Worm (Caenorhabditis elegans) whole organism, mixed stage, embryonic: Measurements from ENCODE around the gene irg-5.

Source experiments
- M03D4.4 ChIP-seq: sonication (generic microtip); optimal IDR thresholded peaks from 2 replicates; lab custom pipeline; 2017; ENCODE audit warnings: mild to moderate bottlenecking, missing genetic modification characterization, missing compliant biosample characterization
- bed-3 ChIP-seq: fragments of 200-800 bp; sonication (Bioruptor generic); optimal IDR thresholded peaks from 3 replicates; lab custom pipeline; 2018; ENCODE audit warnings: mild to moderate bottlenecking, missing genetic modification characterization, moderate library complexity, missing compliant biosample characterization
- ceh-39 ChIP-seq: fragments of 150-350 bp; optimal IDR thresholded peaks from 2 replicates; lab custom pipeline; 2014; ENCODE audit warnings: missing biosample characterization, missing genetic modification characterization
- ceh-43 ChIP-seq: fragments of 200-800 bp; sonication (Bioruptor generic); optimal IDR thresholded peaks from 2 replicates; lab custom pipeline; 2018; ENCODE audit warnings: mild to moderate bottlenecking, missing genetic modification characterization, moderate library complexity, missing compliant biosample characterization
- ceh-83 ChIP-seq: fragments of 200-800 bp; sonication (Bioruptor generic); optimal IDR thresholded peaks from 2 replicates; lab custom pipeline; 2018; ENCODE audit warnings: mild to moderate bottlenecking, missing genetic modification characterization, missing compliant biosample characterization
- ces-1 ChIP-seq: fragments of 150-350 bp; optimal IDR thresholded peaks from 2 replicates; lab custom pipeline; 2014; ENCODE audit warnings: missing biosample characterization, missing genetic modification reagents, missing genetic modification characterization
- drap-1 ChIP-seq: fragments of 200-800 bp; sonication (Bioruptor generic); optimal IDR thresholded peaks from 3 replicates; lab custom pipeline; 2018; ENCODE audit warnings: mild to moderate bottlenecking, missing genetic modification characterization, missing compliant biosample characterization
- elt-1 ChIP-seq: sonication (generic microtip); optimal IDR thresholded peaks from 2 replicates; lab custom pipeline; 2017; ENCODE audit warnings: missing genetic modification characterization, mild to moderate bottlenecking, missing compliant biosample characterization, antibody characterized with exemption, moderate library complexity, borderline replicate concordance; ENCODE audit not compliant: insufficient read depth
- elt-3 ChIP-seq: fragments of 150-350 bp; optimal IDR thresholded peaks from 2 replicates; lab custom pipeline; 2014; ENCODE audit warnings: missing biosample characterization, missing genetic modification characterization
- flh-1 ChIP-seq: fragments of 200-800 bp; sonication (Bioruptor generic); optimal IDR thresholded peaks from 2 replicates; lab custom pipeline; 2018; ENCODE audit warnings: mild to moderate bottlenecking, missing genetic modification characterization, moderate library complexity, missing compliant biosample characterization
- ham-2 ChIP-seq: fragments of 200-800 bp; sonication (Bioruptor generic); optimal IDR thresholded peaks from 2 replicates; lab custom pipeline; 2018; ENCODE audit warnings: mild to moderate bottlenecking, missing genetic modification characterization, missing compliant biosample characterization
- hlh-1 ChIP-seq: fragments of 150-350 bp; optimal IDR thresholded peaks from 2 replicates; lab custom pipeline; 2014; ENCODE audit warnings: missing biosample characterization, missing genetic modification reagents, missing genetic modification characterization
- lin-13 ChIP-seq: fragments of 150-350 bp; optimal IDR thresholded peaks from 2 replicates; lab custom pipeline; 2014; ENCODE audit warnings: missing biosample characterization, missing genetic modification characterization
- lsy-2 ChIP-seq: fragments of 150-350 bp; optimal IDR thresholded peaks from 2 replicates; lab custom pipeline; 2014; ENCODE audit warnings: missing biosample characterization, missing genetic modification characterization
- mep-1 ChIP-seq: fragments of 150-350 bp; optimal IDR thresholded peaks from 2 replicates; lab custom pipeline; 2017; ENCODE audit warnings: missing biosample characterization, missing genetic modification reagents, missing genetic modification characterization, inconsistent platforms
- mls-2 ChIP-seq: sonication (generic microtip); optimal IDR thresholded peaks from 2 replicates; lab custom pipeline; 2016; ENCODE audit warnings: mild to moderate bottlenecking, missing genetic modification characterization, moderate library complexity, missing compliant biosample characterization
- nhr-12 ChIP-seq: fragments of 150-350 bp; optimal IDR thresholded peaks from 2 replicates; lab custom pipeline; 2014; ENCODE audit warnings: missing biosample characterization, missing genetic modification characterization
- nhr-2 ChIP-seq: fragments of 150-350 bp; optimal IDR thresholded peaks from 2 replicates; lab custom pipeline; 2014; ENCODE audit warnings: missing biosample characterization, missing genetic modification characterization
- nhr-237 ChIP-seq: fragments of 150-350 bp; optimal IDR thresholded peaks from 2 replicates; lab custom pipeline; 2014; ENCODE audit warnings: missing biosample characterization, missing genetic modification characterization
- nhr-28 ChIP-seq: fragments of 150-350 bp; optimal IDR thresholded peaks from 2 replicates; lab custom pipeline; 2014; ENCODE audit warnings: missing biosample characterization, missing genetic modification characterization
- pha-4 ChIP-seq: fragments of 150-350 bp; optimal IDR thresholded peaks from 2 replicates; lab custom pipeline; 2018; ENCODE audit warnings: missing biosample characterization, missing genetic modification reagents, missing genetic modification characterization
- sem-2 ChIP-seq: fragments of 200-800 bp; sonication (Bioruptor generic); optimal IDR thresholded peaks from 2 replicates; lab custom pipeline; 2018; ENCODE audit warnings: mild to moderate bottlenecking, missing genetic modification characterization, missing compliant biosample characterization
- snpc-4 ChIP-seq: fragments of 150-350 bp; optimal IDR thresholded peaks from 2 replicates; lab custom pipeline; 2014; ENCODE audit warnings: missing biosample characterization, missing genetic modification characterization
- tbx-8 ChIP-seq: fragments of 200-800 bp; sonication (Bioruptor generic); optimal IDR thresholded peaks from 2 replicates; lab custom pipeline; 2018; ENCODE audit warnings: mild to moderate bottlenecking, missing genetic modification characterization, moderate library complexity, missing compliant biosample characterization
- unc-120 ChIP-seq: sonication (generic microtip); optimal IDR thresholded peaks from 2 replicates; lab custom pipeline; 2017; ENCODE audit warnings: missing genetic modification characterization, missing compliant biosample characterization; ENCODE audit not compliant: poor library complexity, severe bottlenecking
- unc-39 ChIP-seq: fragments of 150-350 bp; optimal IDR thresholded peaks from 2 replicates; lab custom pipeline; 2014; ENCODE audit warnings: missing biosample characterization, missing genetic modification characterization
- unc-62 ChIP-seq: fragments of 150-350 bp; optimal IDR thresholded peaks from 2 replicates; lab custom pipeline; 2014; ENCODE audit warnings: missing biosample characterization, missing genetic modification reagents, missing genetic modification characterization
- zip-8 ChIP-seq: fragments of 150-350 bp; optimal IDR thresholded peaks from 2 replicates; lab custom pipeline; 2014; ENCODE audit warnings: missing biosample characterization, missing genetic modification characterization
- ztf-11 ChIP-seq: fragments of 150-350 bp; optimal IDR thresholded peaks from 2 replicates; lab custom pipeline; 2014; ENCODE audit warnings: missing biosample characterization, missing genetic modification characterization

Gene irg-5

ce11 chrV:13738374-13738773, at the start of gene irg-5:
Gene irg-5, minus strand, starts transcription at chrV:13738474.
- no peak for TF ChIP-seq nhr-28 (tag; lab: Kevin White, UChicago)
- no peak for TF ChIP-seq pha-4 (tag; lab: Kevin White, UChicago)
- TF ChIP-seq unc-62 (GFP tag; lab: Kevin White, UChicago): no peak
- no peak for TF ChIP-seq snpc-4 (tag; lab: Kevin White, UChicago)
- TF ChIP-seq bed-3 (GFP tag; lab: Kevin White, UChicago): no peak
- no peak for TF ChIP-seq ztf-11 (tag; lab: Kevin White, UChicago)
- TF ChIP-seq M03D4.4 (tag; lab: Kevin White, UChicago): no peak
- no peak for TF ChIP-seq drap-1 (GFP tag; lab: Kevin White, UChicago)

- no peak for TF ChIP-seq elt-3 (tag; lab: Kevin White, UChicago)
- no peak for TF ChIP-seq ceh-39 (tag; lab: Kevin White, UChicago)
- no peak for TF ChIP-seq snpc-4 (tag; lab: Kevin White, UChicago)
- TF ChIP-seq unc-62 (GFP tag; lab: Kevin White, UChicago): peak; percentile 43
- peak; percentile 98 for TF ChIP-seq nhr-2 (tag; lab: Kevin White, UChicago)
- TF ChIP-seq lin-13 (tag; lab: Kevin White, UChicago): no peak
- no peak for TF ChIP-seq ces-1
- peak; percentile 42 for TF ChIP-seq lsy-2
- TF ChIP-seq mep-1 (tag; lab: Kevin White, UChicago): peak; percentile 7
- TF ChIP-seq unc-120 (tag; lab: Kevin White, UChicago): peak; percentile 8
- TF ChIP-seq mls-2 (tag; lab: Kevin White, UChicago): no peak
- TF ChIP-seq nhr-237: peak; percentile 30
- TF ChIP-seq, all 35 proteins: peak for 6
These were observed 49.1 kb upstream of the irg-5 start, which contains the start of the genes F53C11.4 and F53C11.5 for ce11 chrV:13787225-13787898. Gene F53C11.4, minus strand, starts transcription at chrV:13787352. Gene F53C11.5, plus strand, starts transcription at chrV:13787549.

- TF ChIP-seq unc-39 (tag; lab: Kevin White, UChicago) (no peak), ces-1 (no peak), flh-1 (GFP tag; lab: Kevin White, UChicago) (no peak), sem-2 (GFP tag; lab: Kevin White, UChicago) (no peak), zip-8 (no peak), bed-3 (GFP tag; lab: Kevin White, UChicago) (no peak), ceh-83 (GFP tag; lab: Kevin White, UChicago) (no peak), ztf-11 (tag; lab: Kevin White, UChicago) (no peak), tbx-8 (GFP tag; lab: Kevin White, UChicago) (no peak), elt-1 (tag; lab: Kevin White, UChicago) (no peak), drap-1 (GFP tag; lab: Kevin White, UChicago) (no peak), lin-13 (tag; lab: Kevin White, UChicago) (no peak), nhr-2 (tag; lab: Kevin White, UChicago) (no peak), hlh-1 (tag; lab: Kevin White, UChicago) (no peak), ceh-43 (no peak), elt-3 (tag; lab: Kevin White, UChicago) (no peak)
These were observed 47.5 kb upstream of the irg-5 start for ce11 chrV:13785767-13786166.

- no peak for TF ChIP-seq drap-1 (GFP tag; lab: Kevin White, UChicago)
- peak; percentile 19 for TF ChIP-seq nhr-12 (tag; lab: Kevin White, UChicago)
- TF ChIP-seq, all 35 proteins: peak for 1
These were observed 43.9 kb upstream of the irg-5 start, which contains the start of gene decr-1.1 for ce11 chrV:13782190-13782589. Gene decr-1.1, plus strand, starts transcription at chrV:13782399.

ce11 chrV:13780902-13781301, 42.6 kb upstream of the irg-5 start:
- TF ChIP-seq tbx-8 (GFP tag; lab: Kevin White, UChicago): no peak
- no peak for TF ChIP-seq mls-2 (tag; lab: Kevin White, UChicago)
- TF ChIP-seq drap-1 (GFP tag; lab: Kevin White, UChicago): no peak
- no peak for TF ChIP-seq lsy-2
- TF ChIP-seq unc-39 (tag; lab: Kevin White, UChicago): no peak
- TF ChIP-seq nhr-28 (tag; lab: Kevin White, UChicago): no peak
- TF ChIP-seq nhr-12 (tag; lab: Kevin White, UChicago): no peak
- TF ChIP-seq ham-2 (GFP tag; lab: Kevin White, UChicago): no peak
- TF ChIP-seq elt-3 (tag; lab: Kevin White, UChicago): no peak
